Fruit fly (Drosophila melanogaster) whole organism, pupa: ENCODE measurements around the gene sing.

Experiments
- CG13204 ChIP-seq: fragments of 200-800 bp; sonication (Bioruptor generic); optimal IDR thresholded peaks from 2 replicates; lab custom pipeline; 2018; ENCODE audit warnings: missing biosample characterization, mild to moderate bottlenecking, missing genetic modification characterization, moderate library complexity
- CG15710 ChIP-seq: fragments of 200-800 bp; sonication (Bioruptor generic); optimal IDR thresholded peaks from 2 replicates; lab custom pipeline; 2018; ENCODE audit warnings: missing biosample characterization, mild to moderate bottlenecking, missing genetic modification characterization, moderate library complexity
- CG34367 ChIP-seq: fragments of 200-800 bp; sonication (Bioruptor generic); optimal IDR thresholded peaks from 2 replicates; lab custom pipeline; 2018; ENCODE audit warnings: missing biosample characterization, mild to moderate bottlenecking, missing genetic modification characterization
- CG8301 ChIP-seq: fragments of 200-800 bp; sonication (Bioruptor generic); optimal IDR thresholded peaks from 2 replicates; lab custom pipeline; 2018; ENCODE audit warnings: missing biosample characterization, mild to moderate bottlenecking, missing genetic modification characterization
- CG9948 ChIP-seq: fragments of 200-800 bp; sonication (Bioruptor generic); optimal IDR thresholded peaks from 2 replicates; lab custom pipeline; 2018; ENCODE audit warnings: missing biosample characterization, mild to moderate bottlenecking, missing genetic modification characterization, moderate library complexity
- D1 ChIP-seq: fragments of 200-800 bp; sonication (Bioruptor generic); optimal IDR thresholded peaks from 2 replicates; lab custom pipeline; 2018; ENCODE audit warnings: missing biosample characterization, mild to moderate bottlenecking, missing genetic modification characterization, moderate library complexity
- Ets98B ChIP-seq: fragments of 200-800 bp; sonication (Bioruptor generic); IDR thresholded peaks from 2 replicates; pipeline ENCODE4 v1.3.6; 2022; ENCODE audit warnings: missing biosample characterization, missing genetic modification characterization
- Pif1B ChIP-seq: fragments of 200-800 bp; sonication (Bioruptor generic); optimal IDR thresholded peaks from 3 replicates; lab custom pipeline; 2016; ENCODE audit warnings: missing biosample characterization, missing genetic modification characterization
- gl ChIP-seq: fragments of 200-800 bp; sonication (Bioruptor generic); optimal IDR thresholded peaks from 2 replicates; lab custom pipeline; 2018; ENCODE audit warnings: missing biosample characterization, mild to moderate bottlenecking, missing genetic modification characterization
- rn ChIP-seq: fragments of 200-800 bp; sonication (Bioruptor generic); IDR thresholded peaks from 2 replicates; pipeline ENCODE4 v1.3.6; 2022; ENCODE audit warnings: missing biosample characterization, missing genetic modification characterization

dm6 chrX:16696614-16697519 lies 17.8 kb downstream of the sing start:
- TF ChIP-seq CG15710 (tag; lab: Kevin White, UChicago): no peak
- TF ChIP-seq CG13204 (GFP tag; lab: Kevin White, UChicago): no peak
- no peak for TF ChIP-seq gl
- TF ChIP-seq Pif1B: no peak
- TF ChIP-seq D1: no peak
- TF ChIP-seq CG34367 (tag; lab: Kevin White, UChicago): no peak
- no peak for TF ChIP-seq rn (GFP tag; lab: Robert Waterston, UW)
- no peak for TF ChIP-seq CG9948 (tag; lab: Kevin White, UChicago)
- no peak for TF ChIP-seq Ets98B
- TF ChIP-seq CG8301: peak; percentile 39
